Fruit fly (Drosophila melanogaster) whole organism, adult: ENCODE data around the gene Grd.

Experiments used
- CG11617 ChIP-seq: fragments of 200-800 bp; sonication (Bioruptor generic); optimal IDR thresholded peaks from 2 replicates; lab custom pipeline; 2017; ENCODE audit warnings: mild to moderate bottlenecking, missing biosample characterization, missing genetic modification reagents, missing genetic modification characterization
- CG12768 ChIP-seq: fragments of 200-800 bp; sonication (Bioruptor generic); optimal IDR thresholded peaks from 2 replicates; lab custom pipeline; 2017; ENCODE audit warnings: missing biosample characterization, missing genetic modification characterization, mild to moderate bottlenecking, moderate library complexity, missing genetic modification reagents
- CG14711 ChIP-seq: fragments of 200-800 bp; sonication (Bioruptor generic); optimal IDR thresholded peaks from 2 replicates; lab custom pipeline; 2018; ENCODE audit warnings: missing biosample characterization, mild to moderate bottlenecking, missing genetic modification characterization, moderate library complexity
- CG1620 ChIP-seq: fragments of 200-800 bp; sonication (Bioruptor generic); optimal IDR thresholded peaks from 2 replicates; lab custom pipeline; 2016; ENCODE audit warnings: missing biosample characterization, missing genetic modification characterization
- CG33017 ChIP-seq: fragments of 200-800 bp; sonication (Bioruptor generic); optimal IDR thresholded peaks from 2 replicates; lab custom pipeline; 2018; ENCODE audit warnings: missing biosample characterization, mild to moderate bottlenecking, missing genetic modification characterization, moderate library complexity
- CG5204 ChIP-seq: fragments of 200-800 bp; sonication (Bioruptor generic); optimal IDR thresholded peaks from 2 replicates; lab custom pipeline; 2016; ENCODE audit warnings: missing biosample characterization, missing genetic modification characterization
- CG7045 ChIP-seq: fragments of 200-800 bp; sonication (Bioruptor generic); optimal IDR thresholded peaks from 2 replicates; lab custom pipeline; 2017; ENCODE audit warnings: missing biosample characterization, mild to moderate bottlenecking, missing genetic modification characterization
- CG7101 ChIP-seq: fragments of 200-800 bp; sonication (Bioruptor generic); optimal IDR thresholded peaks from 2 replicates; lab custom pipeline; 2018; ENCODE audit warnings: missing biosample characterization, mild to moderate bottlenecking, missing genetic modification characterization, moderate library complexity
- Clk ChIP-seq: fragments of 200-800 bp; sonication (Bioruptor generic); optimal IDR thresholded peaks from 2 replicates; lab custom pipeline; 2017; ENCODE audit warnings: missing biosample characterization, missing genetic modification characterization
- Crg-1 ChIP-seq: fragments of 200-800 bp; sonication (Bioruptor generic); optimal IDR thresholded peaks from 2 replicates; lab custom pipeline; 2016; ENCODE audit warnings: missing biosample characterization, missing genetic modification characterization
- Hr96 ChIP-seq: fragments of 200-800 bp; sonication (Bioruptor generic); optimal IDR thresholded peaks from 2 replicates; lab custom pipeline; 2016; ENCODE audit warnings: missing biosample characterization, missing genetic modification characterization
- Mnt ChIP-seq: fragments of 200-800 bp; sonication (Bioruptor generic); optimal IDR thresholded peaks from 2 replicates; lab custom pipeline; 2016; ENCODE audit warnings: missing biosample characterization, mild to moderate bottlenecking, missing genetic modification characterization
- bab1 ChIP-seq: fragments of 200-800 bp; sonication (Bioruptor generic); optimal IDR thresholded peaks from 3 replicates; lab custom pipeline; 2019; ENCODE audit warnings: missing biosample characterization, mild to moderate bottlenecking, missing genetic modification characterization, moderate library complexity
- cic ChIP-seq: fragments of 200-800 bp; sonication (Bioruptor generic); optimal IDR thresholded peaks from 2 replicates; lab custom pipeline; 2017; ENCODE audit warnings: missing biosample characterization, mild to moderate bottlenecking, missing genetic modification characterization, moderate library complexity
- cnc ChIP-seq, 2 experiments: fragments of >200 bp; optimal IDR thresholded peaks; 2 replicates each; lab custom pipeline; 2017
- kay ChIP-seq: fragments of 200-800 bp; sonication (Bioruptor generic); peaks from one replicate; lab custom pipeline; 2016; ENCODE audit warnings: missing biosample characterization, missing genetic modification characterization, borderline replicate concordance
- ovo ChIP-seq: fragments of 200-800 bp; sonication (Bioruptor generic); optimal IDR thresholded peaks from 2 replicates; lab custom pipeline; 2016; ENCODE audit warnings: missing biosample characterization, missing genetic modification characterization
- pad ChIP-seq: fragments of 200-800 bp; sonication (Bioruptor generic); optimal IDR thresholded peaks from 3 replicates; lab custom pipeline; 2017; ENCODE audit warnings: missing biosample characterization, missing genetic modification characterization, mild to moderate bottlenecking, moderate library complexity, missing genetic modification reagents
- tj ChIP-seq: fragments of 200-800 bp; sonication (Bioruptor generic); optimal IDR thresholded peaks from 3 replicates; lab custom pipeline; 2017; ENCODE audit warnings: missing biosample characterization, mild to moderate bottlenecking, missing genetic modification characterization, moderate library complexity
- toe ChIP-seq: fragments of 200-800 bp; sonication (Bioruptor generic); optimal IDR thresholded peaks from 2 replicates; lab custom pipeline; 2016; ENCODE audit warnings: missing biosample characterization, missing genetic modification characterization

Grd gene

DNA sequence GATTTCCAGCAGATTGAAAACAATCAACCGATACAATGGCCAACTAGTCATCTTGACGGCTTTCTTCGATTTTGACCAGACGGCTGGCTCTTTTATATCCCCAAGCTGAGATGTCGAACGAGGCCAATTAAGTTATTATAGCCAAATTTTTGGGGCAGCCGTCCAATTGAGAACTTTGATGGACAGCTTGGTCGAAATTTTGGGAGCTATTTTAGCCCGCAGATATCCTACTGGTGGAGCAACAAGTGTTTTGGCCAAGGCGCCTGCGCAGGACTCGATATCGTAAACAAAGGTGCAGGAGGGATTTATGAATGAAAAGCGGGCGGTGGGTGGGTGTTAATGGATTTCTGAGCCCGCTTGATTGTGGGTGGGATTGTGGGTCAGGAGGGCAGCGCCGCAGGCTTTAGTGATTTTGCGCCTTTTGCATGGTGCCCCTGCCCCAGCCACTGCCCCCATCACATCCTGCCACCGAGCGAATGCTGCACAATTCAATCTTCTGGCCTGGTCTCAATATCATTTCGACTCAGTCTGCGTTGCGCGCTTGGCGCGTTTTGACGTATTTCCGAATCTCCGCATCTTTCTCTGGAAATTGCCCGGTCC, at the start of gene Grd, which contains the start of gene Ir75c:
Grd (plus strand) TSS at position 550 of the 600 bp plus-strand sequence.
Ir75c (minus strand) TSS at position 51 of the 600 bp plus-strand sequence.
- TF ChIP-seq Clk (no peak), CG1620 (GFP tag; lab: Kevin White, UChicago) (no peak), Hr96 (GFP tag; lab: Kevin White, UChicago) (no peak), cnc (optimal IDR thresholded peaks at IDR 0.05; lab: Kevin White, UChicago) (no peak)

DNA sequence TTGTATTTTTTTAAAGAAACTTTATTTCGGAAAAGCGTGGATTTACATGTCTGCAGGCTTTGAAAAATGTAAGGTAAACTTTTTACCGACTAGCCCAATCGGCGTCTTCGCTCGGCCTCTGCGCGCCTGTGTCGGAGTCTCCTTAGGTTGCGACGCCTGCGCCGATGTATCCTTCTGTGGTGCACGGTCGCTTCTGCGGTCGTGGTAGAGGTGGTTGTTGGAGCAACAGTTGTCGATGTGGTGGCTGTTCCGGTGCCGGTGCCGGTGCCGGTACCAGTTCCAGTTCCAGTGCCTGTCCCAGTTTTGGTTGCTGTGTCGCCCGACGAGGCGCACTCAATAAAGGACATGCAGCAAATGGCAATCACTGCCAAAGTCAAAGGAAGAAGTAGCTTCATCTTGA, 32.1 kb upstream of the Grd start:
- TF ChIP-seq Mnt (GFP tag; lab: Kevin White, UChicago) = no peak
- TF ChIP-seq CG7045 = no peak
- TF ChIP-seq CG1620 (GFP tag; lab: Kevin White, UChicago) = no peak
- no peak for TF ChIP-seq toe (GFP tag; lab: Kevin White, UChicago)
- TF ChIP-seq tj (GFP tag; lab: Kevin White, UChicago) = no peak
- TF ChIP-seq CG5204 = no peak
- TF ChIP-seq CG33017 = no peak
- TF ChIP-seq pad (GFP tag; lab: Kevin White, UChicago) = no peak
- no peak for TF ChIP-seq CG11617 (GFP tag; lab: Kevin White, UChicago)
- TF ChIP-seq cnc (optimal IDR thresholded peaks at IDR 0.05; lab: Kevin White, UChicago) = no peak
- no peak for TF ChIP-seq Hr96 (GFP tag; lab: Kevin White, UChicago)
- no peak for TF ChIP-seq Clk
- no peak for TF ChIP-seq cic (GFP tag; lab: Kevin White, UChicago)
- no peak for TF ChIP-seq Crg-1 (GFP tag; lab: Kevin White, UChicago)

DNA sequence AAGACGTTTGTCGTGTGGAACGTTAAGA, 31.9 kb upstream of the Grd start, which contains the start of gene CG42815:
CG42815 (minus strand) TSS at position 20 of the 28 bp plus-strand sequence.
- TF ChIP-seq Crg-1 (GFP tag; lab: Kevin White, UChicago) (no peak), CG12768 (GFP tag; lab: Kevin White, UChicago) (no peak), CG11617 (GFP tag; lab: Kevin White, UChicago) (no peak), Hr96 (GFP tag; lab: Kevin White, UChicago) (no peak), CG7101 (no peak), CG1620 (GFP tag; lab: Kevin White, UChicago) (no peak), CG5204 (no peak), kay (GFP tag; lab: Kevin White, UChicago) (no peak), CG14711 (no peak), pad (GFP tag; lab: Kevin White, UChicago) (no peak), tj (GFP tag; lab: Kevin White, UChicago) (no peak), toe (GFP tag; lab: Kevin White, UChicago) (no peak), bab1 (no peak), Mnt (GFP tag; lab: Kevin White, UChicago) (no peak), Clk (no peak), ovo (GFP tag; lab: Kevin White, UChicago) (no peak), CG7045 (no peak), cnc (optimal IDR thresholded peaks at IDR 0.05; lab: Kevin White, UChicago) (no peak), cic (GFP tag; lab: Kevin White, UChicago) (no peak)

DNA sequence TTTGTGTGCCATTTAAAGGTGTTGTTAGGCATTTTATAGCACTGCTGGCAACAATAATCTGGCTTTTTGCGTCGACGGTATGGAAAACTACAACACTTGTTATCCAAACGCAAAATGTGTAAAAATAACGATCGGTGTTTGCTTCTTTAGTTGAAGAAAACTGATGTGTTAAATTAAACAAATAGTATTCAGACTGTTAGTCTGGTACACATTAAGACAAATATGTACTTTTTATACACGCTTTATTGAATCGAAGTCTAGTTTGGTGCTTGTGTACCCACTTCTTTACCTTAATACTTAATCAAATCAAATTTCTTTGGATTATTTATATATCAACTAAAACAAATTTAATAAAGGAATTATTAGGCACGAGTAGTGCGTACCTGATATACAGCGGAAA, 31.6 kb upstream of the Grd start:
- no peak for TF ChIP-seq cic (GFP tag; lab: Kevin White, UChicago)
- TF ChIP-seq CG14711 = no peak
- no peak for TF ChIP-seq Mnt (GFP tag; lab: Kevin White, UChicago)
- TF ChIP-seq CG1620 (GFP tag; lab: Kevin White, UChicago) = no peak
- no peak for TF ChIP-seq tj (GFP tag; lab: Kevin White, UChicago)
- TF ChIP-seq kay (GFP tag; lab: Kevin White, UChicago) = no peak
- no peak for TF ChIP-seq toe (GFP tag; lab: Kevin White, UChicago)
- TF ChIP-seq ovo (GFP tag; lab: Kevin White, UChicago) = no peak
- TF ChIP-seq bab1 = no peak
- TF ChIP-seq Clk = no peak
- no peak for TF ChIP-seq pad (GFP tag; lab: Kevin White, UChicago)
- no peak for TF ChIP-seq cnc (optimal IDR thresholded peaks at IDR 0.05; lab: Kevin White, UChicago)
- no peak for TF ChIP-seq CG7101
- TF ChIP-seq CG33017 = no peak

DNA sequence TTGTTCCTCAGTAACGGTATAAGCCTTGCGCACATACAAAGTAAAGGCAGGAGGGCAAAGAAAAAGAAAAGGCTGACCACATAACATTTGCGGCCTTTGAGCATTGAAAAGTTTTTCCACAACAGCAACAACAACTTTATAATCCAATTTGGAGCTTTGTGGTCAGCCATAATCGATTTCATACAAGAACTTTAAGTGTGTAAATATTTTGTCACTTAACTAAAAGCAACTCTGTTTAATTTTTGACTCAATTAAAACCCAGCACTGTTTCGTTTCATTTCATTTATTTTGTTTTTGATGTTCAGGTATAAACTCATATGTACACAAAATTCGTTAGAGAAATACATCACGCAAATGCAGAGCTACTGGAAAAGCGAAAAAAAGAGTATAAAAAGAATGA, 25.6 kb upstream of the Grd start, which contains the start of gene CG42816:
CG42816 (minus strand) TSS at position 101 of the 400 bp plus-strand sequence.
- TF ChIP-seq Clk (no peak), cic (GFP tag; lab: Kevin White, UChicago) (no peak), cnc (optimal IDR thresholded peaks at IDR 0.05; lab: Kevin White, UChicago) (no peak), CG7101 (no peak), Crg-1 (GFP tag; lab: Kevin White, UChicago) (no peak), Hr96 (GFP tag; lab: Kevin White, UChicago) (no peak), ovo (GFP tag; lab: Kevin White, UChicago) (no peak), CG12768 (GFP tag; lab: Kevin White, UChicago) (no peak), toe (GFP tag; lab: Kevin White, UChicago) (no peak), CG7045 (no peak), CG1620 (GFP tag; lab: Kevin White, UChicago) (no peak), kay (GFP tag; lab: Kevin White, UChicago) (no peak), CG5204 (no peak), Mnt (GFP tag; lab: Kevin White, UChicago) (no peak), pad (GFP tag; lab: Kevin White, UChicago) (no peak), CG14711 (no peak), tj (GFP tag; lab: Kevin White, UChicago) (no peak), bab1 (no peak)

DNA sequence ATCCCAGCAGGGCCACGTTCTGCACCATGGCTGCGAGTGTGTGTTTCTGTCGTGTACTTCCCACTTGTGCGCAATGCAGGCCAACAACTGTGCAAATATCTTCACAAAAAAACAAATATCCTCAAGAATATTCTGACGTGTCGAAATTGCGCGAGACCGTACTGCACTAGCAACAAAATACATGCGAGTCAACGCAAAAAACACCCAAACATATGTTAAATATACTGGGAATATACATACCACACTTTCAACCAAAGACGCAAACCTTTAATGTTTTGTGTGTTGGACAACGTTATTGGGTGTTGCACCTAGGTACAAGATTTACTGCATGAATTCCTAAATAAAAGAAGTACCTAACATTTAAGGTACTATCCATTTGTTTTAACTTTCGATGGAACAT, 21.0 kb upstream of the Grd start, which contains the start of gene NUCB1:
NUCB1 (minus strand) TSS at position 173 of the 400 bp plus-strand sequence.
- TF ChIP-seq bab1 (peak; percentile 78), kay (GFP tag; lab: Kevin White, UChicago) (no peak), CG7045 (no peak), CG7101 (peak; percentile 41), pad (GFP tag; lab: Kevin White, UChicago) (peak; percentile 50), CG33017 (no peak), ovo (GFP tag; lab: Kevin White, UChicago) (peak; percentile 50), cnc (optimal IDR thresholded peaks at IDR 0.05; lab: Kevin White, UChicago) (no peak), Mnt (GFP tag; lab: Kevin White, UChicago) (peak; percentile 18), Clk (no peak), CG14711 (peak; percentile 45), CG5204 (peak; percentile 42), toe (GFP tag; lab: Kevin White, UChicago) (peak; percentile 40), Crg-1 (GFP tag; lab: Kevin White, UChicago) (peak; percentile 67), tj (GFP tag; lab: Kevin White, UChicago) (no peak), cic (GFP tag; lab: Kevin White, UChicago) (no peak), Hr96 (GFP tag; lab: Kevin White, UChicago) (peak; percentile 64), CG12768 (GFP tag; lab: Kevin White, UChicago) (no peak), CG11617 (GFP tag; lab: Kevin White, UChicago) (no peak), CG1620 (GFP tag; lab: Kevin White, UChicago) (peak; percentile 70)
